Worm (Caenorhabditis elegans) whole organism, L2 larva: ENCODE data around the gene obr-2.

Experiments
- Y55F3AM.14 ChIP-seq: fragments of 200-800 bp; sonication (Bioruptor generic); optimal IDR thresholded peaks from 2 replicates; lab custom pipeline; 2018; ENCODE audit warnings: mild to moderate bottlenecking, missing genetic modification characterization, missing compliant biosample characterization
- alr-1 ChIP-seq: fragments of 150-350 bp; optimal IDR thresholded peaks from 2 replicates; lab custom pipeline; 2014; ENCODE audit warnings: missing biosample characterization, missing genetic modification characterization
- elt-3 ChIP-seq: sonication (generic microtip); optimal IDR thresholded peaks from 2 replicates; lab custom pipeline; 2017; ENCODE audit warnings: missing biosample characterization, missing genetic modification characterization
- lin-39 ChIP-seq: fragments of 150-350 bp; optimal IDR thresholded peaks from 2 replicates; lab custom pipeline; 2014; ENCODE audit warnings: missing biosample characterization, missing genetic modification reagents, missing genetic modification characterization
- mdl-1 ChIP-seq, 2 experiments: fragments of 150-350 bp in 1 of 2; sonication (generic microtip) in 1 of 2; optimal IDR thresholded peaks; 2 replicates each; lab custom pipeline; 2017; ENCODE audit warnings: missing biosample characterization in 2 of 2, missing genetic modification characterization in 2 of 2
- ztf-11 ChIP-seq: sonication (generic microtip); optimal IDR thresholded peaks from 2 replicates; lab custom pipeline; 2017; ENCODE audit warnings: missing biosample characterization, missing genetic modification characterization

DNA sequence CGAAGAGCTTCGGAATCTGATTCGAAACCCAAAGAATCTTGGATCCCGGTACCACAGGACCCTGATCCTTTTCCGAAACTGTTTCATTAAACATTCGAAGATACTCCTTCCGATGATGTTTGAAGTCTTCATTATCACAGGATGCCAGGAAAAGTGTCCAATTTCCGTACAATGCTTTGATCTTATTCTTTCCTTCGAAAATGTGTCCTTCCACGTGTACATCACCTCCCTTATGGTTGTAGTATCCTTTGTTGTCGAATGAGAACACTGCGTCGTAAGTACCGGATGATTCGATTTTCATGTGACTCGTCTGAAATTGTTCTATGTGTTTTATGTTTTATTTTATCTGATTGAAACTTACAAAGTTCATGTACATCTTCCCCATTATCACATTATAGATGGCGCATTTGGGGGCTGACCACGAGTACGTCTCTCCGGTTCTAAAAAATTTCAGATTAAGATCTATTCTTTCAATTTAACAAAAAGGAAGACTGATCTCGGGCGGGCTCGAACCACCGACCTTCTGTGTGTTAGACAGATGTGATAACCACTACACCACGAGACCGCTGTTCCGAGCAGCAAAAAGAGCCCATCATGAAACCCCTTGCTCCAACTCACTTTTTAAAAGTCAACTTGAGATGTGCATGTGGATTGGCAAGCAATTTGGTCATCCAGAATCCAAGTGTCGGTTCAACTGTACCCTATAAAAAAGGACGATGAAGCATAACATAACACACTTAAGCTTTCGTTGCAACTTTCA lies 1.3 kb downstream of the obr-2 start:
- TF ChIP-seq Y55F3AM.14 (GFP tag; lab: Kevin White, UChicago) (no peak), mdl-1 (tag; optimal IDR thresholded peaks at IDR 0.05; lab: Kevin White, UChicago) (no peak), alr-1 (tag; lab: Kevin White, UChicago) (no peak), ztf-11 (no peak), lin-39 (tag; lab: Kevin White, UChicago) (no peak), elt-3 (tag; lab: Kevin White, UChicago) (no peak)
